Worm (Caenorhabditis elegans): ENCODE data around the gene swd-2.1.
A peak's percentile ranks its signal among the peaks of the same experiment; 100 is the strongest.

The swd-2.1 gene

ce11 chrIV:7747838-7748237 is 28.0 kb upstream of the swd-2.1 start, which contains the start of gene klo-1:
Gene klo-1, minus strand, starts transcription at chrIV:7748225.
- TF ChIP-seq nhr-80 (tag; optimal IDR thresholded peaks at IDR 0.05) (peak; percentile 77), F22D6.2 (tag; optimal IDR thresholded peaks at IDR 0.05) (no peak), F52B5.7 (tag; optimal IDR thresholded peaks at IDR 0.05) (no peak)

- no peak for TF ChIP-seq attf-3 (GFP tag; conservative IDR thresholded peaks at IDR 0.05)
- TF ChIP-seq attf-6 (GFP tag; IDR thresholded peaks at IDR 0.05) = no peak
- TF ChIP-seq D2030.7 (GFP tag; IDR thresholded peaks at IDR 0.05) = no peak
- TF ChIP-seq attf-5 (GFP tag; optimal IDR thresholded peaks at IDR 0.05) = no peak
- TF ChIP-seq F49E8.2 (tag; optimal IDR thresholded peaks at IDR 0.05; ENCODE audit: insufficient read depth) = no peak
- no peak for TF ChIP-seq rec-8 (tag; optimal IDR thresholded peaks at IDR 0.05)
- no peak for TF ChIP-seq die-1 (tag; optimal IDR thresholded peaks at IDR 0.05)
- no peak for TF ChIP-seq lsy-27 (tag; optimal IDR thresholded peaks at IDR 0.05; ENCODE audit: borderline replicate concordance, insufficient read depth)
- TF ChIP-seq tbx-9 (tag; optimal IDR thresholded peaks at IDR 0.05; ENCODE audit: borderline replicate concordance) = no peak
- TF ChIP-seq ekl-4 (GFP tag; IDR thresholded peaks at IDR 0.05) = no peak
- no peak for TF ChIP-seq F55B11.4 (tag; optimal IDR thresholded peaks at IDR 0.05; ENCODE audit: borderline replicate concordance, insufficient read depth)
- no peak for TF ChIP-seq Y53G8AR.9 (GFP tag; conservative IDR thresholded peaks at IDR 0.05)
- no peak for TF ChIP-seq dpl-1 (GFP tag; optimal IDR thresholded peaks at IDR 0.05)
- TF ChIP-seq ceh-79 (tag; optimal IDR thresholded peaks at IDR 0.05) = no peak
- TF ChIP-seq nhr-90 (tag; optimal IDR thresholded peaks at IDR 0.05) = no peak
- no peak for TF ChIP-seq egrh-3 (GFP tag; IDR thresholded peaks at IDR 0.05)
- TF ChIP-seq sptf-2 (GFP tag; optimal IDR thresholded peaks at IDR 0.05) = no peak
- TF ChIP-seq unc-130 (GFP tag; optimal IDR thresholded peaks at IDR 0.05) = no peak
- no peak for TF ChIP-seq F22D6.2 (tag; optimal IDR thresholded peaks at IDR 0.05)
These were observed 22.7 kb upstream of the swd-2.1 start, which contains the start of gene col-14 for ce11 chrIV:7753108-7753507. Gene col-14, plus strand, starts transcription at chrIV:7753408.

- TF ChIP-seq ZK185.1 (tag; optimal IDR thresholded peaks at IDR 0.05; ENCODE audit: poor library complexity, severe bottlenecking) (no peak), egrh-3 (GFP tag; IDR thresholded peaks at IDR 0.05) (peak; percentile 75; the same call in 1 of the 2 replicates)
These were observed 21.7 kb upstream of the swd-2.1 start for ce11 chrIV:7754114-7754513.

- TF ChIP-seq ztf-22 (GFP tag; optimal IDR thresholded peaks at IDR 0.05) = no peak
- TF ChIP-seq atf-7 (tag; optimal IDR thresholded peaks at IDR 0.05) = no peak
- TF ChIP-seq ztf-18 (tag; optimal IDR thresholded peaks at IDR 0.05) = no peak
- no peak for TF ChIP-seq rcor-1 (GFP tag; IDR thresholded peaks at IDR 0.05)
- TF ChIP-seq lsl-1 (GFP tag; optimal IDR thresholded peaks at IDR 0.05) = no peak
- no peak for TF ChIP-seq B0336.3 (GFP tag; IDR thresholded peaks at IDR 0.05)
- no peak for TF ChIP-seq hmg-1.2 (GFP tag; IDR thresholded peaks at IDR 0.05)
- TF ChIP-seq zim-3 (tag; optimal IDR thresholded peaks at IDR 0.05) = no peak
- TF ChIP-seq F49E8.2 (tag; optimal IDR thresholded peaks at IDR 0.05; ENCODE audit: insufficient read depth) = no peak
- TF ChIP-seq repo-1 (tag; optimal IDR thresholded peaks at IDR 0.05) = no peak
- TF ChIP-seq snpc-1.1 (tag; optimal IDR thresholded peaks at IDR 0.05; ENCODE audit: insufficient read depth) = no peak
- TF ChIP-seq nfyb-1 (GFP tag; IDR thresholded peaks at IDR 0.05) = no peak
- no peak for TF ChIP-seq F57C9.4 (tag; optimal IDR thresholded peaks at IDR 0.05)
- TF ChIP-seq attf-6 (GFP tag; IDR thresholded peaks at IDR 0.05) = no peak
- TF ChIP-seq hsf-1 (GFP tag; IDR thresholded peaks at IDR 0.05) = no peak
- no peak for TF ChIP-seq chd-7 (tag; optimal IDR thresholded peaks at IDR 0.05)
- TF ChIP-seq lir-1 (GFP tag; conservative IDR thresholded peaks at IDR 0.05) = no peak
These were observed 18.6 kb upstream of the swd-2.1 start, which contains the start of gene C46A5.4 for ce11 chrIV:7757245-7757644. Gene C46A5.4, minus strand, starts transcription at chrIV:7757345.
